Fruit fly (Drosophila melanogaster): Measurements from ENCODE around the gene sstn.
A peak's percentile ranks its signal among the peaks of the same experiment; 100 is the strongest.

The sstn gene

dm6 chr3L:15136659-15137572 is 42.4 kb upstream of the sstn start, which contains the start of gene CG12316 (continued):
- peak; percentile 93 for TF ChIP-seq Dad (GFP tag; optimal IDR thresholded peaks at IDR 0.05)
- no peak for TF ChIP-seq Lim3 (GFP tag; IDR thresholded peaks at IDR 0.05)
- peak; percentile 59 for TF ChIP-seq grn (GFP tag; optimal IDR thresholded peaks at IDR 0.05)
- peak; percentile 85 for TF ChIP-seq CG3407 (GFP tag; optimal IDR thresholded peaks at IDR 0.05)
- peak; percentile 93 for TF ChIP-seq CG13624 (GFP tag; optimal IDR thresholded peaks at IDR 0.05)
- TF ChIP-seq Tbp (GFP tag; optimal IDR thresholded peaks at IDR 0.05), result no peak
- TF ChIP-seq CG18764 (GFP tag; optimal IDR thresholded peaks at IDR 0.05), result peak; percentile 80
- TF ChIP-seq Aef1 (GFP tag; IDR thresholded peaks at IDR 0.05), result peak; percentile 47; the same call in 1 of the 3 replicates
- TF ChIP-seq CG3065 (GFP tag; optimal IDR thresholded peaks at IDR 0.05), result peak; percentile 43
- TF ChIP-seq CG11085 (GFP tag; IDR thresholded peaks at IDR 0.05), result no peak
- TF ChIP-seq Lpt (GFP tag; optimal IDR thresholded peaks at IDR 0.05), result no peak
- peak; percentile 92 for TF ChIP-seq gro (GFP tag; optimal IDR thresholded peaks at IDR 0.05)
- TF ChIP-seq Sin3A (optimal IDR thresholded peaks at IDR 0.05), result peak; percentile 40
- peak; percentile 91 for TF ChIP-seq CG16863 (GFP tag; optimal IDR thresholded peaks at IDR 0.05)
- peak; percentile 95 for TF ChIP-seq gem (tag; optimal IDR thresholded peaks at IDR 0.05)
- peak; percentile 81 for TF ChIP-seq CG9932 (GFP tag; IDR thresholded peaks at IDR 0.05)
- TF ChIP-seq CG15479 (GFP tag; optimal IDR thresholded peaks at IDR 0.05), result peak; percentile 30
- TF ChIP-seq CG8924 (tag; optimal IDR thresholded peaks at IDR 0.05), result peak; percentile 95
- peak; percentile 4 for TF ChIP-seq CG7745 (tag; optimal IDR thresholded peaks at IDR 0.05)
- TF ChIP-seq CG4707 (GFP tag; optimal IDR thresholded peaks at IDR 0.05), result peak; percentile 88
- peak; percentile 80 for TF ChIP-seq Nf-YB (GFP tag; optimal IDR thresholded peaks at IDR 0.05)
- TF ChIP-seq Optix (GFP tag; IDR thresholded peaks at IDR 0.05), result peak; percentile 89
- peak; percentile 73; the same call in 2 of the 3 replicates for TF ChIP-seq CG3726 (GFP tag; IDR thresholded peaks at IDR 0.05)
- peak; percentile 74 for TF ChIP-seq CG7357 (GFP tag; IDR thresholded peaks at IDR 0.05)
- TF ChIP-seq CG2889 (GFP tag; IDR thresholded peaks at IDR 0.05), result peak; percentile 78
- peak; percentile 88 for TF ChIP-seq CG17359 (tag; optimal IDR thresholded peaks at IDR 0.05)
- peak; percentile 79 for TF ChIP-seq ewg (GFP tag; optimal IDR thresholded peaks at IDR 0.05)
- peak; percentile 85 for TF ChIP-seq tap (tag; optimal IDR thresholded peaks at IDR 0.05)
- TF ChIP-seq CG2202 (tag; optimal IDR thresholded peaks at IDR 0.05), result peak; percentile 92
- TF ChIP-seq eve (GFP tag; optimal IDR thresholded peaks at IDR 0.05), result no peak
- TF ChIP-seq CG6175 (GFP tag; IDR thresholded peaks at IDR 0.05), result peak; percentile 61; the same call in 1 of the 3 replicates
- TF ChIP-seq crc (GFP tag; optimal IDR thresholded peaks at IDR 0.05), result peak; percentile 89
- TF ChIP-seq sens-2 (GFP tag; IDR thresholded peaks at IDR 0.05), result peak; percentile 71
- peak; percentile 87 for TF ChIP-seq Bdp1 (GFP tag; optimal IDR thresholded peaks at IDR 0.05)
- TF ChIP-seq CG15073 (GFP tag; optimal IDR thresholded peaks at IDR 0.05), result no peak
- peak; percentile 80 for TF ChIP-seq CG16813 (GFP tag; IDR thresholded peaks at IDR 0.05; ENCODE audit: partially characterized antibody)
- peak; percentile 49 for TF ChIP-seq CG13123 (GFP tag; optimal IDR thresholded peaks at IDR 0.05)
- peak; percentile 85 for TF ChIP-seq CG31365 (tag; optimal IDR thresholded peaks at IDR 0.05)
- TF ChIP-seq da (GFP tag; optimal IDR thresholded peaks at IDR 0.05), result peak; percentile 91
- peak; percentile 86 for TF ChIP-seq twi (tag; optimal IDR thresholded peaks at IDR 0.05)
- peak; percentile 84 for TF ChIP-seq CG6765 (GFP tag; optimal IDR thresholded peaks at IDR 0.05)
- TF ChIP-seq row (GFP tag; IDR thresholded peaks at IDR 0.05), result peak; percentile 96
- peak; percentile 92 for TF ChIP-seq CG15269 (tag; optimal IDR thresholded peaks at IDR 0.05)
- peak; percentile 72 for TF ChIP-seq CG12236 (GFP tag; optimal IDR thresholded peaks at IDR 0.05)
- TF ChIP-seq CG13296 (GFP tag; optimal IDR thresholded peaks at IDR 0.05), result peak; percentile 93
- TF ChIP-seq Fer2 (tag; optimal IDR thresholded peaks at IDR 0.05), result peak; percentile 81
- TF ChIP-seq Atf-2 (GFP tag; optimal IDR thresholded peaks at IDR 0.05), result peak; percentile 89
- peak; percentile 88 for TF ChIP-seq dm (GFP tag; optimal IDR thresholded peaks at IDR 0.05)
- peak; percentile 85 for TF ChIP-seq CG5245 (GFP tag; optimal IDR thresholded peaks at IDR 0.05)
- no peak for TF ChIP-seq Hr39 (optimal IDR thresholded peaks at IDR 0.05)
